Fruit fly (Drosophila melanogaster) S2 (cell line): ENCODE data around the gene AdamTS-A.
A peak's percentile ranks its signal among the peaks of the same experiment; 100 is the strongest.

ENCODE experiments used
- CG8478 ChIP-seq: fragments of >200 bp; optimal IDR thresholded peaks from 2 replicates; lab custom pipeline; 2018
- CTCF ChIP-seq, 2 experiments: fragments of >200 bp; optimal IDR thresholded peaks; 2 replicates each; lab custom pipeline; 2018

- TF ChIP-seq CTCF (optimal IDR thresholded peaks at IDR 0.05; lab: Kevin White, UChicago): peak; percentile 36 to 41
- no peak for TF ChIP-seq CG8478 (lab: Kevin White, UChicago)
Observed at dm6 chr3R:15408131-15408731, 67.8 kb downstream of the AdamTS-A start, which contains the start of gene Atx2.
